Fruit fly (Drosophila melanogaster): ENCODE measurements around the gene CG4793.

Gene CG4793

dm6 chr2L:15909826-15910225 lies 13.4 kb upstream of the CG4793 start (continued):
- TF ChIP-seq Rfx (GFP tag; IDR thresholded peaks at IDR 0.05) (peak; percentile 33; the same call in 1 of the 2 replicates), CG6765 (GFP tag; optimal IDR thresholded peaks at IDR 0.05) (no peak), CG31365 (tag; optimal IDR thresholded peaks at IDR 0.05) (no peak), lilli (GFP tag; optimal IDR thresholded peaks at IDR 0.05) (no peak), hth (optimal IDR thresholded peaks at IDR 0.05) (no peak), Xbp1 (GFP tag; optimal IDR thresholded peaks at IDR 0.05) (no peak), ham (GFP tag; IDR thresholded peaks at IDR 0.05) (no peak), CG5245 (GFP tag; optimal IDR thresholded peaks at IDR 0.05) (no peak), chn (GFP tag; optimal IDR thresholded peaks at IDR 0.05) (no peak), crp (GFP tag; optimal IDR thresholded peaks at IDR 0.05) (no peak), sisA (GFP tag; IDR thresholded peaks at IDR 0.05) (no peak), zfh2 (GFP tag; optimal IDR thresholded peaks at IDR 0.05) (no peak), CG8290 (GFP tag; optimal IDR thresholded peaks at IDR 0.05) (no peak), CG8290 (tag; optimal IDR thresholded peaks at IDR 0.05) (peak in 1 of 2 experiments; percentile 74), CG6854 (GFP tag; optimal IDR thresholded peaks at IDR 0.05) (no peak), Atf3 (GFP tag; optimal IDR thresholded peaks at IDR 0.05) (no peak), abd-A (tag; optimal IDR thresholded peaks at IDR 0.05) (peak; percentile 97), CG4707 (GFP tag; optimal IDR thresholded peaks at IDR 0.05) (no peak), CG14860 (GFP tag; IDR thresholded peaks at IDR 0.05; ENCODE audit: partially characterized antibody) (no peak), Atf-2 (GFP tag; optimal IDR thresholded peaks at IDR 0.05) (no peak), CG11085 (GFP tag; IDR thresholded peaks at IDR 0.05) (no peak), Scr (GFP tag; IDR thresholded peaks at IDR 0.05; ENCODE audit: partially characterized antibody) (no peak), CG1024 (GFP tag; IDR thresholded peaks at IDR 0.05) (no peak), vvl (GFP tag; IDR thresholded peaks at IDR 0.05) (peak; percentile 78), peb (GFP tag; IDR thresholded peaks at IDR 0.05) (no peak), toy (GFP tag; IDR thresholded peaks at IDR 0.05) (no peak), CG15269 (tag; optimal IDR thresholded peaks at IDR 0.05) (peak; percentile 83), CG4328 (GFP tag; optimal IDR thresholded peaks at IDR 0.05) (peak; percentile 18), Sry-δ (GFP tag; optimal IDR thresholded peaks at IDR 0.05) (no peak), HLH54F (GFP tag; optimal IDR thresholded peaks at IDR 0.05) (no peak), corto (GFP tag; optimal IDR thresholded peaks at IDR 0.05) (no peak), CG7556 (GFP tag; optimal IDR thresholded peaks at IDR 0.05) (no peak), HHEX (GFP tag; optimal IDR thresholded peaks at IDR 0.05) (no peak), zfh1 (GFP tag; IDR thresholded peaks at IDR 0.05) (no peak), wdn (GFP tag; IDR thresholded peaks at IDR 0.05) (no peak), bowl (GFP tag; IDR thresholded peaks at IDR 0.05) (peak; percentile 32; the same call in 1 of the 2 replicates), dmrt11E (tag; optimal IDR thresholded peaks at IDR 0.05) (no peak), CG12942 (GFP tag; optimal IDR thresholded peaks at IDR 0.05) (no peak), repo (GFP tag; optimal IDR thresholded peaks at IDR 0.05) (no peak), Blimp-1 (GFP tag; optimal IDR thresholded peaks at IDR 0.05) (peak; percentile 76), CG18262 (tag; optimal IDR thresholded peaks at IDR 0.05) (no peak), CG12071 (GFP tag; optimal IDR thresholded peaks at IDR 0.05) (peak; percentile 54), CG42726 (GFP tag; IDR thresholded peaks at IDR 0.05; ENCODE audit: partially characterized antibody) (no peak), CG32767 (GFP tag; IDR thresholded peaks at IDR 0.05) (no peak), CG10431 (GFP tag; optimal IDR thresholded peaks at IDR 0.05) (no peak), so (GFP tag; IDR thresholded peaks at IDR 0.05) (peak; percentile 62; the same call in 1 of the 3 replicates), Bgb (GFP tag; IDR thresholded peaks at IDR 0.05; ENCODE audit: partially characterized antibody) (peak; percentile 29; the same call in 1 of the 2 replicates), Rx (GFP tag; IDR thresholded peaks at IDR 0.05) (no peak), CG8765 (GFP tag; IDR thresholded peaks at IDR 0.05) (no peak), sob (GFP tag; IDR thresholded peaks at IDR 0.05) (no peak), CoRest (tag; optimal IDR thresholded peaks at IDR 0.05) (no peak), CG5180 (GFP tag; optimal IDR thresholded peaks at IDR 0.05) (no peak)

All from whole organism, embryonic.